Worm (Caenorhabditis elegans) whole organism, L4 larva: ENCODE measurements around the gene Y55B1BL.1.

Experiments
- F37D6.2 ChIP-seq: sonication (generic microtip); optimal IDR thresholded peaks from 2 replicates; lab custom pipeline; 2016; ENCODE audit warnings: mild to moderate bottlenecking, missing genetic modification characterization, missing compliant biosample characterization
- attf-4 ChIP-seq: sonication (generic microtip); optimal IDR thresholded peaks from 3 replicates; lab custom pipeline; 2017; ENCODE audit warnings: missing biosample characterization, missing genetic modification characterization
- dpl-1 ChIP-seq: fragments of 150-350 bp; optimal IDR thresholded peaks from 2 replicates; lab custom pipeline; 2014; ENCODE audit warnings: missing biosample characterization, missing genetic modification reagents, missing genetic modification characterization
- fos-1 ChIP-seq: fragments of 150-350 bp; optimal IDR thresholded peaks from 2 replicates; lab custom pipeline; 2014; ENCODE audit warnings: missing biosample characterization, missing genetic modification characterization
- jun-1 ChIP-seq: fragments of 150-350 bp; optimal IDR thresholded peaks from 2 replicates; lab custom pipeline; 2014; ENCODE audit warnings: missing biosample characterization, missing genetic modification reagents, missing genetic modification characterization
- lsy-2 ChIP-seq, 2 experiments: fragments of 150-350 bp in 1 of 2; sonication (generic microtip) in 1 of 2; optimal IDR thresholded peaks; 2 replicates each; lab custom pipeline; 2014 to 2017; ENCODE audit warnings: missing biosample characterization in 2 of 2, missing genetic modification characterization in 2 of 2
- mxl-2 ChIP-seq: fragments of 200-800 bp; sonication (Bioruptor generic); conservative IDR thresholded peaks from 2 replicates; pipeline ENCODE4 v1.3.6; 2022; ENCODE audit warnings: missing genetic modification reagents, missing genetic modification characterization, missing compliant biosample characterization
- nhr-28 ChIP-seq: fragments of 150-350 bp; optimal IDR thresholded peaks from 2 replicates; lab custom pipeline; 2014; ENCODE audit warnings: missing biosample characterization, missing genetic modification characterization
- pha-4 ChIP-seq, 2 experiments: fragments of 150-350 bp in 1 of 2; fragments of 200-800 bp in 1 of 2; sonication (Bioruptor generic) in 1 of 2; IDR thresholded peaks in 1 of 2; optimal IDR thresholded peaks in 1 of 2; 2 replicates each; pipeline versions ENCODE4 v1.3.6 to Lab custom; 2014 to 2022; ENCODE audit warnings: missing genetic modification characterization in 2 of 2, missing genetic modification reagents in 2 of 2, missing biosample characterization in 1 of 2, missing compliant biosample characterization in 1 of 2
- unc-130 ChIP-seq: sonication (generic microtip); optimal IDR thresholded peaks from 2 replicates; lab custom pipeline; 2016; ENCODE audit warnings: missing genetic modification reagents, missing genetic modification characterization, missing compliant biosample characterization
- unc-62 ChIP-seq, 3 experiments: fragments of 150-350 bp in 1 of 3; sonication (generic microtip); optimal IDR thresholded peaks in 2 of 3; peaks in 1 of 3; 1 replicate in 1 of 3; 2 replicates in 2 of 3; lab custom pipeline; 2014 to 2017; ENCODE audit warnings: missing biosample characterization in 3 of 3, missing genetic modification characterization in 3 of 3, missing genetic modification reagents in 3 of 3, missing genotype in 1 of 3
- zfp-2 ChIP-seq: sonication (generic microtip); optimal IDR thresholded peaks from 2 replicates; lab custom pipeline; 2016; ENCODE audit warnings: mild to moderate bottlenecking, missing genetic modification characterization, missing compliant biosample characterization
- ztf-11 ChIP-seq: fragments of 150-350 bp; optimal IDR thresholded peaks from 2 replicates; lab custom pipeline; 2014; ENCODE audit warnings: missing biosample characterization, missing genetic modification characterization

DNA sequence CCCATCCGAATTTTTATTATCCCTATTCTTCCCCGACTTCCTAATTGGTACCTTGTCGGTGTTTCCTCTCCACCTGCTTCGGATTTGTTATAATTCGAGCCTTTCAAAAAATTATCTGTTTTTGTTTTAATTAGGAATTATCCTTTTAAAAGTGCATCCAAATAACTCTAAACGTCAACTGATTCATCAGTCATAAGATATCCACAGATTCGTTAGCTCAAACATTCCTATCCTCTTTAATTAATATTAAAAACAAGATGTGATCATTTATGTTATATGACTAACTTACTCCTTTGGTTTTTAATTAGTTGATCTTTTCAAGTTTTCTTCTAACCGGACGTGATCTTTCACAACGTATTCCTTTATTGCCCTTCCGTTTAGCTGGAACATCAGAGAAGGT, 44.7 kb downstream of the Y55B1BL.1 start:
- TF ChIP-seq lsy-2 (tag; optimal IDR thresholded peaks at IDR 0.05; lab: Kevin White, UChicago) (no peak), ztf-11 (tag; lab: Kevin White, UChicago) (no peak), mxl-2 (GFP tag; lab: Robert Waterston, UW) (no peak), jun-1 (no peak), fos-1 (tag; lab: Kevin White, UChicago) (no peak), attf-4 (tag; lab: Kevin White, UChicago) (no peak), unc-130 (GFP tag; lab: Kevin White, UChicago) (no peak), dpl-1 (GFP tag; lab: Kevin White, UChicago) (no peak), pha-4 (GFP tag; IDR thresholded peaks at IDR 0.05; lab: Robert Waterston, UW) (no peak), pha-4 (tag; optimal IDR thresholded peaks at IDR 0.05; lab: Kevin White, UChicago) (no peak), nhr-28 (tag; lab: Kevin White, UChicago) (no peak), F37D6.2 (tag; lab: Kevin White, UChicago) (no peak), zfp-2 (no peak), unc-62 (GFP tag; optimal IDR thresholded peaks at IDR 0.05 in 1 of 2; lab: Kevin White, UChicago) (no peak), unc-62 (tag; optimal IDR thresholded peaks at IDR 0.05; lab: Kevin White, UChicago) (no peak)
